Worm (Caenorhabditis elegans) whole organism, L4 larva: ENCODE measurements around the gene drr-1.

Source experiments
- F44E2.7 ChIP-seq: fragments of 200-800 bp; sonication (Bioruptor generic); IDR thresholded peaks from 2 replicates; pipeline ENCODE4 v2.1.2; 2022; ENCODE audit warnings: missing genetic modification characterization, missing compliant biosample characterization
- R02D3.7 ChIP-seq: fragments of 150-350 bp; sonication (generic microtip); optimal IDR thresholded peaks from 3 replicates; lab custom pipeline; 2014; ENCODE audit warnings: missing biosample characterization, missing genetic modification characterization
- T26A8.4 ChIP-seq: fragments of 200-800 bp; sonication (Bioruptor generic); IDR thresholded peaks from 2 replicates; pipeline ENCODE4 v1.3.6; 2022; ENCODE audit warnings: missing genetic modification characterization, missing compliant biosample characterization
- Y105C5A.15 ChIP-seq: fragments of 200-800 bp; sonication (Bioruptor generic); IDR thresholded peaks from 2 replicates; pipeline ENCODE4 v1.3.6; 2022; ENCODE audit warnings: missing genetic modification characterization, missing compliant biosample characterization
- ZK546.5 ChIP-seq, 2 experiments: sonication (generic microtip); optimal IDR thresholded peaks; 2 replicates each; lab custom pipeline; 2017; ENCODE audit warnings: missing biosample characterization in 2 of 2, missing genetic modification characterization in 2 of 2
- ama-1 ChIP-seq: fragments of 150-350 bp; optimal IDR thresholded peaks from 2 replicates; lab custom pipeline; 2014; ENCODE audit warnings: inconsistent platforms, mixed read lengths
- ceh-28 ChIP-seq: fragments of 150-350 bp; optimal IDR thresholded peaks from 2 replicates; lab custom pipeline; 2014; ENCODE audit warnings: missing biosample characterization, missing genetic modification reagents, missing genetic modification characterization
- ceh-32 ChIP-seq: sonication (generic microtip); optimal IDR thresholded peaks from 2 replicates; lab custom pipeline; 2016; ENCODE audit warnings: mild to moderate bottlenecking, missing genetic modification characterization, missing compliant biosample characterization; ENCODE audit not compliant: poor library complexity
- ceh-62 ChIP-seq: sonication (generic microtip); optimal IDR thresholded peaks from 2 replicates; lab custom pipeline; 2017; ENCODE audit warnings: missing biosample characterization, missing genetic modification characterization
- ceh-82 ChIP-seq: sonication (generic microtip); optimal IDR thresholded peaks from 2 replicates; lab custom pipeline; 2017; ENCODE audit warnings: missing biosample characterization, missing genetic modification characterization
- ctbp-1 ChIP-seq: fragments of 200-800 bp; sonication (Bioruptor generic); IDR thresholded peaks from 2 replicates; pipeline ENCODE4 v1.3.6; 2022; ENCODE audit warnings: missing genetic modification reagents, missing genetic modification characterization, missing compliant biosample characterization
- daf-16 ChIP-seq, 3 experiments: sonication (generic microtip); optimal IDR thresholded peaks; 2 replicates each; lab custom pipeline; 2016 to 2017; ENCODE audit warnings: missing genetic modification characterization in 3 of 3, missing genetic modification reagents in 3 of 3, mild to moderate bottlenecking in 2 of 3, missing compliant biosample characterization in 2 of 3, missing biosample characterization in 1 of 3, moderate library complexity in 1 of 3
- dmd-6 ChIP-seq: fragments of 200-800 bp; sonication (Bioruptor generic); IDR thresholded peaks from 2 replicates; pipeline ENCODE4 v1.3.6; 2022; ENCODE audit warnings: missing genetic modification reagents, missing genetic modification characterization, missing compliant biosample characterization
- dve-1 ChIP-seq: sonication (generic microtip); optimal IDR thresholded peaks from 2 replicates; lab custom pipeline; 2017; ENCODE audit warnings: antibody characterized with exemption, mild to moderate bottlenecking, missing genetic modification characterization, missing compliant biosample characterization; ENCODE audit not compliant: insufficient read depth
- fkh-10 ChIP-seq: fragments of 150-350 bp; optimal IDR thresholded peaks from 2 replicates; lab custom pipeline; 2014; ENCODE audit warnings: missing biosample characterization, missing genetic modification reagents, missing genetic modification characterization
- gei-8 ChIP-seq: fragments of 200-800 bp; sonication (Bioruptor generic); optimal IDR thresholded peaks from 2 replicates; lab custom pipeline; 2018; ENCODE audit warnings: mild to moderate bottlenecking, missing genetic modification characterization, missing compliant biosample characterization
- hlh-11 ChIP-seq: fragments of 200-800 bp; sonication (Bioruptor generic); optimal IDR thresholded peaks from 2 replicates; lab custom pipeline; 2018; ENCODE audit warnings: mild to moderate bottlenecking, missing genetic modification characterization, missing compliant biosample characterization
- hlh-30 ChIP-seq: sonication (generic microtip); optimal IDR thresholded peaks from 2 replicates; lab custom pipeline; 2017; ENCODE audit warnings: antibody characterized with exemption, mild to moderate bottlenecking, missing genetic modification characterization, missing compliant biosample characterization; ENCODE audit not compliant: insufficient read depth
- jun-1 ChIP-seq: fragments of 150-350 bp; optimal IDR thresholded peaks from 2 replicates; lab custom pipeline; 2014; ENCODE audit warnings: missing biosample characterization, missing genetic modification reagents, missing genetic modification characterization
- lin-13 ChIP-seq: fragments of 150-350 bp; optimal IDR thresholded peaks from 2 replicates; lab custom pipeline; 2014; ENCODE audit warnings: missing biosample characterization, missing genetic modification reagents, missing genetic modification characterization
- lin-15B ChIP-seq: fragments of 150-350 bp; sonication (generic microtip); optimal IDR thresholded peaks from 3 replicates; lab custom pipeline; 2014; ENCODE audit warnings: missing biosample characterization, missing genetic modification characterization
- lin-38 ChIP-seq: fragments of 200-800 bp; sonication (Bioruptor generic); IDR thresholded peaks from 2 replicates; pipeline ENCODE4 v1.3.6; 2022; ENCODE audit warnings: missing genetic modification reagents, missing genetic modification characterization, missing compliant biosample characterization
- madf-5 ChIP-seq, 2 experiments: fragments of 200-800 bp; sonication (Bioruptor generic); IDR thresholded peaks; 2 replicates each; pipeline ENCODE4 v1.3.6; 2022; ENCODE audit warnings: missing compliant biosample characterization in 2 of 2, missing genetic modification characterization in 2 of 2
- mxl-3 ChIP-seq: fragments of 200-800 bp; sonication (Bioruptor generic); optimal IDR thresholded peaks from 2 replicates; lab custom pipeline; 2018; ENCODE audit warnings: mild to moderate bottlenecking, missing genetic modification characterization, missing compliant biosample characterization
- nhr-102 ChIP-seq: sonication (generic microtip); optimal IDR thresholded peaks from 2 replicates; lab custom pipeline; 2016; ENCODE audit warnings: mild to moderate bottlenecking, missing genetic modification characterization, moderate library complexity, missing compliant biosample characterization
- nhr-111 ChIP-seq: fragments of 200-800 bp; sonication (Bioruptor generic); optimal IDR thresholded peaks from 2 replicates; lab custom pipeline; 2018; ENCODE audit warnings: mild to moderate bottlenecking, missing genetic modification characterization, missing compliant biosample characterization
- nhr-28 ChIP-seq: fragments of 150-350 bp; optimal IDR thresholded peaks from 2 replicates; lab custom pipeline; 2014; ENCODE audit warnings: missing biosample characterization, missing genetic modification characterization
- nhr-41 ChIP-seq: fragments of 200-800 bp; sonication (Bioruptor generic); IDR thresholded peaks from 2 replicates; pipeline ENCODE4 v1.3.6; 2022; ENCODE audit warnings: missing genetic modification reagents, missing genetic modification characterization, missing compliant biosample characterization
- nhr-42 ChIP-seq: fragments of 200-800 bp; sonication (Bioruptor generic); IDR thresholded peaks from 2 replicates; pipeline ENCODE4 v1.3.6; 2022; ENCODE audit warnings: missing genetic modification characterization, missing compliant biosample characterization
- pha-4 ChIP-seq, 2 experiments: fragments of 150-350 bp in 1 of 2; fragments of 200-800 bp in 1 of 2; sonication (Bioruptor generic) in 1 of 2; IDR thresholded peaks in 1 of 2; optimal IDR thresholded peaks in 1 of 2; 2 replicates each; pipeline versions ENCODE4 v1.3.6 to Lab custom; 2014 to 2022; ENCODE audit warnings: missing genetic modification characterization in 2 of 2, missing genetic modification reagents in 2 of 2, missing biosample characterization in 1 of 2, missing compliant biosample characterization in 1 of 2
- php-3 ChIP-seq: fragments of 200-800 bp; sonication (Bioruptor generic); IDR thresholded peaks from 2 replicates; pipeline ENCODE4 v1.3.6; 2022; ENCODE audit warnings: missing genetic modification reagents, missing genetic modification characterization, missing compliant biosample characterization
- pqm-1 ChIP-seq: sonication (generic microtip); optimal IDR thresholded peaks from 2 replicates; lab custom pipeline; 2017; ENCODE audit warnings: missing biosample characterization, missing genetic modification characterization
- saeg-2 ChIP-seq: fragments of 200-800 bp; sonication (Bioruptor generic); IDR thresholded peaks from 2 replicates; pipeline ENCODE4 v1.3.6; 2022; ENCODE audit warnings: missing genetic modification reagents, missing genetic modification characterization, missing compliant biosample characterization
- set-16 ChIP-seq: fragments of 200-800 bp; sonication (Bioruptor generic); IDR thresholded peaks from 2 replicates; pipeline ENCODE4 v1.3.6; 2022; ENCODE audit warnings: missing genetic modification reagents, missing genetic modification characterization, missing compliant biosample characterization
- skn-1 ChIP-seq: fragments of 150-350 bp; optimal IDR thresholded peaks from 2 replicates; lab custom pipeline; 2014; ENCODE audit warnings: missing biosample characterization, missing genetic modification characterization
- unc-130 ChIP-seq: sonication (generic microtip); optimal IDR thresholded peaks from 2 replicates; lab custom pipeline; 2016; ENCODE audit warnings: missing genetic modification reagents, missing genetic modification characterization, missing compliant biosample characterization
- unc-62 ChIP-seq, 3 experiments: fragments of 150-350 bp in 1 of 3; sonication (generic microtip); optimal IDR thresholded peaks in 2 of 3; peaks in 1 of 3; 1 replicate in 1 of 3; 2 replicates in 2 of 3; lab custom pipeline; 2014 to 2017; ENCODE audit warnings: missing biosample characterization in 3 of 3, missing genetic modification characterization in 3 of 3, missing genetic modification reagents in 3 of 3, missing genotype in 1 of 3
- zfp-2 ChIP-seq: sonication (generic microtip); optimal IDR thresholded peaks from 2 replicates; lab custom pipeline; 2016; ENCODE audit warnings: mild to moderate bottlenecking, missing genetic modification characterization, missing compliant biosample characterization
- zip-11 ChIP-seq: fragments of 200-800 bp; sonication (Bioruptor generic); IDR thresholded peaks from 2 replicates; pipeline ENCODE4 v1.3.6; 2022; ENCODE audit warnings: missing genetic modification characterization, missing compliant biosample characterization
- ztf-7 ChIP-seq: fragments of 150-350 bp; optimal IDR thresholded peaks from 2 replicates; lab custom pipeline; 2014; ENCODE audit warnings: missing biosample characterization, missing genetic modification characterization

drr-1 gene

DNA sequence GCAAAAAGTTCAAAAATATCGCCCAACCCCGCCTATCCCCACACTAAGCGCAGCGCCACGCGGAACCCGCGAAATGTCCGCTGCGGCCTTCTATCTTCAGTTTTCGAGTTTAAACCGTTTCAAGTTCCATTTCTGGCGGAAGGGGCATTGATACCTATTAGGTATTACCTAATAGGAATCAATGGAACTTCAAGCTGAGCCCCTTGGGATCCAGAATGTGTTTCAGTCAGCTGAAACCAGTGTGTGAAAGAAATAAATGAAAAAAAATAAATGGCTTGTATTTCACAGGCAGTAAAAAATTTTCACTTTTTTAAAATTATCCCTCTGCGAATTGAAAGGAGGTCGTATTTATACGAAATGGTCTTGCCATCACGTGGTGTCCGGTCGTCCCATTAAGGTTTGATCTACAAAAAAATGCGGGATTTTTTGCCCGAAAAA is 25.5 kb upstream of the drr-1 start (continued):
- no peak for TF ChIP-seq ceh-62

- TF ChIP-seq ceh-82 (tag; lab: Kevin White, UChicago) (no peak), ztf-7 (tag; lab: Kevin White, UChicago) (no peak), ctbp-1 (GFP tag; lab: Robert Waterston, UW) (no peak), nhr-42 (GFP tag; lab: Robert Waterston, UW) (no peak), lin-15B (tag; lab: Kevin White, UChicago) (no peak), ceh-28 (tag; lab: Kevin White, UChicago) (no peak), zfp-2 (tag; lab: Kevin White, UChicago) (no peak)
Measured at ce11 chrII:13517600-13517999, 21.9 kb upstream of the drr-1 start, which contains the start of gene sre-45. sre-45 (plus strand) TSS chrII:13517900.

DNA sequence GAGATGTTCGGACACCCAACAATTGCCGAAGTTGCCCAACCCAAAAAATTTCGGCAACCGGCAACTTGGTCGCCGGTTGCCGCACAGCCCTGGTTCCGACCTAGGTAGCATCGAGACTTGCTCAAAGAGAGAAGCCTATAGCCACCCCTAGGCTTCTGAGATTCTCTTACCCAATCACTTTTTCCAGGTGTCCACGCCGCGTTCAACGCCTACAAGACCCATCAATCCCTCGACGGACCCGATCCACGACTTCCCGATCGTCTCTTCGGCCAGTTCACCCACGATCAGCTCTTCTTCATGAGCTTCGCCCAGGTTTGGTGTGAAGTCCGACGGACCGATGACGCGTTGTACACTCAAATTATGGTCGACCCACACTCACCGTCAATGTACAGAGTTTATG is 20.1 kb upstream of the drr-1 start:
- no peak for TF ChIP-seq lin-13
- TF ChIP-seq set-16 (GFP tag; lab: Robert Waterston, UW): peak; percentile 54
- TF ChIP-seq pqm-1: no peak
- no peak for TF ChIP-seq nhr-111
- 0 out of 2 replicates have a peak, but pooled peaks have one; percentile 6 for TF ChIP-seq nhr-42 (GFP tag; lab: Robert Waterston, UW)
- no peak for TF ChIP-seq Y105C5A.15 (GFP tag; lab: Robert Waterston, UW)
- no peak for TF ChIP-seq saeg-2 (GFP tag; lab: Robert Waterston, UW)
- no peak for TF ChIP-seq nhr-28 (tag; lab: Kevin White, UChicago)
- TF ChIP-seq madf-5 (GFP tag; IDR thresholded peaks at IDR 0.05; lab: Robert Waterston, UW): no peak
- TF ChIP-seq fkh-10 (GFP tag; lab: Kevin White, UChicago): no peak
- no peak for TF ChIP-seq unc-62 (GFP tag; optimal IDR thresholded peaks at IDR 0.05 in 1 of 2; lab: Kevin White, UChicago)
- TF ChIP-seq unc-62 (tag; optimal IDR thresholded peaks at IDR 0.05; lab: Kevin White, UChicago): no peak
- TF ChIP-seq nhr-102: no peak
- TF ChIP-seq, all 104 proteins: peak for 2

ce11 chrII:13508607-13509006 is 12.9 kb upstream of the drr-1 start:
- TF ChIP-seq Y105C5A.15 (GFP tag; lab: Robert Waterston, UW) (no peak), dmd-6 (0 out of 2 replicates have a peak, but pooled peaks have one; percentile 24), ceh-82 (tag; lab: Kevin White, UChicago) (no peak), jun-1 (tag; lab: Kevin White, UChicago) (no peak), lin-38 (GFP tag; lab: Robert Waterston, UW) (no peak), unc-62 (GFP tag; optimal IDR thresholded peaks at IDR 0.05 in 1 of 2; lab: Kevin White, UChicago) (peak in 1 of 2 experiments; percentile 77), unc-62 (tag; optimal IDR thresholded peaks at IDR 0.05; lab: Kevin White, UChicago) (no peak), nhr-28 (tag; lab: Kevin White, UChicago) (peak; percentile 10), pqm-1 (peak; percentile 71), skn-1 (tag; lab: Kevin White, UChicago) (no peak)

DNA sequence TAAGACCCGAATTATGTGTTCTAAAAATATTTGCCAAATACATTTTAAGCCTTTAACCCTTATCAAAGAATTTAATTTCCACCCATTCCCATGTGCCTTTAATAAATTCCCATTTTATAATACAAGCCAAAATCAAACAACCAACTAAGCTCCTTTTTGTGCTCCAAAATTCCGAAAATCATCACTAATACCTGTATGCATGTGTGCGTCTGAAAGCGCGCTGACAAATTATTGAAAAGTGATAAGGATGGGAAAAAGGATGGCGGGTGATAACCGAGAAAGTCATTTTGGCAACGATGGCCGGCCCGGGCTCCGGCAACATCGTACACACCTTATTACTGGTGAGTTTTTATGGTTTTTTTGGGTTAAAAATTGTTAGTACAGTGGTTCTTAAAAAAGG is 11.8 kb upstream of the drr-1 start, which contains the start of gene nep-17:
Gene nep-17, plus strand, starts transcription at position 285 of the 400 bp plus-strand sequence.
- TF ChIP-seq set-16 (GFP tag; lab: Robert Waterston, UW) (no peak), mxl-3 (GFP tag; lab: Kevin White, UChicago) (peak; percentile 27), ctbp-1 (GFP tag; lab: Robert Waterston, UW) (no peak), hlh-30 (tag; lab: Kevin White, UChicago) (no peak), zip-11 (no peak), ZK546.5 (tag; optimal IDR thresholded peaks at IDR 0.05; lab: Kevin White, UChicago) (no peak), F44E2.7 (GFP tag; lab: Robert Waterston, UW) (no peak), daf-16 (GFP tag; optimal IDR thresholded peaks at IDR 0.05; lab: Kevin White, UChicago) (no peak), daf-16 (tag; optimal IDR thresholded peaks at IDR 0.05; lab: Kevin White, UChicago) (peak; percentile 24), hlh-11 (tag; lab: Kevin White, UChicago) (peak; percentile 52), T26A8.4 (GFP tag; lab: Robert Waterston, UW) (no peak), gei-8 (GFP tag; lab: Kevin White, UChicago) (no peak), ceh-32 (tag; lab: Kevin White, UChicago) (no peak), unc-130 (GFP tag; lab: Kevin White, UChicago) (no peak), php-3 (no peak), skn-1 (tag; lab: Kevin White, UChicago) (no peak), nhr-41 (GFP tag; lab: Robert Waterston, UW) (no peak), R02D3.7 (tag; lab: Kevin White, UChicago) (no peak), pqm-1 (peak; percentile 65), ama-1 (lab: Kevin White, UChicago) (no peak), dve-1 (peak; percentile 36), pha-4 (GFP tag; IDR thresholded peaks at IDR 0.05; lab: Robert Waterston, UW) (no peak), pha-4 (tag; optimal IDR thresholded peaks at IDR 0.05; lab: Kevin White, UChicago) (no peak), dmd-6 (peak; percentile 45; the same call in 1 of the 2 replicates)
